Worm (Caenorhabditis elegans) whole organism, late embryonic: Measurements from ENCODE around the gene spsb-2.

Experiments used
- ceh-48 ChIP-seq: sonication (generic microtip); optimal IDR thresholded peaks from 2 replicates; lab custom pipeline; 2016; ENCODE audit warnings: missing genetic modification characterization, inconsistent platforms, missing compliant biosample characterization
- ref-2 ChIP-seq: sonication (generic microtip); optimal IDR thresholded peaks from 2 replicates; lab custom pipeline; 2016; ENCODE audit warnings: missing genetic modification characterization, missing compliant biosample characterization

spsb-2 gene

DNA sequence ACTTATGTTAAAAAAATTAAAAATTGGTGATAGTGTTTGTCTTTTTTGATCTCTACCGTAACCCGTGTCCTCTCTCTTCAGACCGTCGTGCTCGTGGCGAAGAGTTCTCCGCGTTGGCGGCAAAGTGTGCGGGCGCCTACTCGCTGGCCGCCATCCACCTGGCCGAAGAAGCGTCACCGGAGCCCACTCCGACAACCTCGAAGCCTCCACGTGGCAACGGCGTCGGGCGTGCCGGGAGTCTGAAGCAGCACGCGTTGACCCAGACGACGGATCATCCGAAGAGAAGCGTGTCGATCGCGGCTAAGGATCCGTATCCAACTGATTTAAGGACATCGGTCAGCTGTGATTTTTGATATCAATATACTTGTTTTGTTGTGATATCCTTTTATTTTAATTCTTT lies 42.8 kb downstream of the spsb-2 start:
- TF ChIP-seq ceh-48 (tag; lab: Kevin White, UChicago) (no peak), ref-2 (tag; lab: Kevin White, UChicago) (peak; percentile 44)
